Worm (Caenorhabditis elegans): Measurements from ENCODE around the gene adt-1.

ce11 chrX:12637978-12638377 is 40.7 kb upstream of the adt-1 start:
- TF ChIP-seq ztf-23 (GFP tag; IDR thresholded peaks at IDR 0.05): no peak
- TF ChIP-seq tab-1 (GFP tag; IDR thresholded peaks at IDR 0.05): no peak
- no peak for TF ChIP-seq flt-1 (GFP tag; IDR thresholded peaks at IDR 0.05)

Data from whole organism, midembryonic.